Fruit fly (Drosophila melanogaster) whole organism: Measurements from ENCODE around the gene CG42445.

ENCODE experiments used
- CG8478 ChIP-seq: fragments of >200 bp; optimal IDR thresholded peaks from 2 replicates; lab custom pipeline; 2018; ENCODE audit warnings: inconsistent platforms
- EcR ChIP-seq, 2 experiments: fragments of >200 bp; optimal IDR thresholded peaks; 2 replicates each; lab custom pipeline; 2017; ENCODE audit warnings: missing biosample characterization in 2 of 2, missing genetic modification characterization in 2 of 2, missing genetic modification reagents in 2 of 2
- pan ChIP-seq: fragments of >200 bp; optimal IDR thresholded peaks from 2 replicates; lab custom pipeline; 2017
- psq ChIP-seq: fragments of >200 bp; optimal IDR thresholded peaks from 2 replicates; lab custom pipeline; 2017
- usp ChIP-seq: fragments of >200 bp; optimal IDR thresholded peaks from 2 replicates; lab custom pipeline; 2017; ENCODE audit warnings: missing biosample characterization, missing genetic modification characterization, mixed read lengths

DNA sequence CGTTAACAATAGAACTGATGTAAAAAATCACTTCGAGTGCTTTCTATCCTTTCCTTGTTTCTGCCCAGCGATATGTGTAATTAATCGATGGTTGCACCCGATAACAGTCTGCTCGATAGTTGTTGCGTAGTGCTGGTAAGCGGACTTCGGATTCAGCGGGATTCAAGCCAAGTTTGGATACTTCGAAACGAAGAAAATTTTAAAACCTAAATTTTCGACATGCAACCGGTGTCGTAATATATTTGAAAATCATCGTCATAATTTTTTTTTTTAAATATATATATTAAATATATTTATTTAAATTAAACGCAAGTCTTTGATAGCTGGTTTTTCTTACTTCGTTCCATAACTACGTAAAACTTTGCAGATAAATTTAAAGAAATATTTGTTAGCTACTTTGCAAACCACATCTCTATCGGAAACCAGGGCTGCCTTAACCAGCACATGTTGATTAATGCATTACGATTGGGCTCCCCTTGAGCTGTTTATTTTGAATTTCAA, 39.1 kb upstream of the CG42445 start, which contains the start of the genes UbcE2M and Dhps:
- TF ChIP-seq usp (GFP tag; lab: Kevin White, UChicago), result no peak
- no peak for TF ChIP-seq CG8478 (lab: Kevin White, UChicago)
- TF ChIP-seq pan (lab: Kevin White, UChicago), result no peak
- no peak for TF ChIP-seq psq (lab: Kevin White, UChicago)
- TF ChIP-seq EcR (GFP tag; optimal IDR thresholded peaks at IDR 0.05; lab: Kevin White, UChicago), result no peak
